Fruit fly (Drosophila melanogaster): ENCODE data around the gene CG31213.

DNA sequence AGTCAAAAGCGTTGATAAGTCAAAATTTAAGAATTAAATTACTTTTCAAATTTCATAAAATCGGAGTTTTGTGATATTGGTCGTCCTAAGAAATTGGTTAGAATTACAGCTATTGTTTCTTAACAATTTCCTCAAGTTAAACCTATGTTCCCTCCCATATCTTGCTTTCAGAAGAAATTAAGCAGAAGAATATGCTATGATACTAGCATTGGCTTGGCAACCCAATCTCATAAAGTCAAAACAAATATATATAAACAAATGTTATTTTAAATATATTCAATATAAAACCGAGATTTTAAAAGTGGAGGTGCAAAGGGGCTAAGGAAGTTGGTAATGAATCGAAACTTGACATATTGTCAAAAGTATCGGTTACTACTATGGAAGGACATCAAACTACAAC lies at the start of gene CG31213:
- TF ChIP-seq fru (GFP tag; optimal IDR thresholded peaks at IDR 0.05) (no peak), CrebA (GFP tag; optimal IDR thresholded peaks at IDR 0.05; ENCODE audit: borderline replicate concordance) (no peak), Dif (GFP tag; optimal IDR thresholded peaks at IDR 0.05; ENCODE audit: partially characterized antibody) (no peak), CG32264 (GFP tag; optimal IDR thresholded peaks at IDR 0.05) (no peak), br (GFP tag; optimal IDR thresholded peaks at IDR 0.05) (no peak), Myc (optimal IDR thresholded peaks at IDR 0.05) (no peak)
